Fruit fly (Drosophila melanogaster): ENCODE results near the gene Xport-A.

Gene Xport-A

dm6 chr3R:19904865-19905373 lies 10.3 kb downstream of the Xport-A start, which contains the start of the genes Surf6 and RhoGAP92B (continued):
- TF ChIP-seq inv (GFP tag; IDR thresholded peaks at IDR 0.05; ENCODE audit: partially characterized antibody) (no peak), slou (GFP tag; optimal IDR thresholded peaks at IDR 0.05) (no peak), sc (optimal IDR thresholded peaks at IDR 0.05) (no peak), sc (GFP tag; optimal IDR thresholded peaks at IDR 0.05) (peak; percentile 12), Awh (GFP tag; IDR thresholded peaks at IDR 0.05) (no peak), CG13296 (GFP tag; optimal IDR thresholded peaks at IDR 0.05) (peak; percentile 71), cg (GFP tag; optimal IDR thresholded peaks at IDR 0.05) (peak; percentile 58), Lhr (GFP tag; optimal IDR thresholded peaks at IDR 0.05) (peak; percentile 84), Asciz (GFP tag; optimal IDR thresholded peaks at IDR 0.05) (peak; percentile 60), al (GFP tag; IDR thresholded peaks at IDR 0.05) (no peak), CG9727 (GFP tag; optimal IDR thresholded peaks at IDR 0.05) (peak; percentile 68), gcm2 (GFP tag; optimal IDR thresholded peaks at IDR 0.05) (no peak), lbe (GFP tag; optimal IDR thresholded peaks at IDR 0.05) (peak; percentile 17), CG6654 (GFP tag; optimal IDR thresholded peaks at IDR 0.05) (no peak), Mad (GFP tag; optimal IDR thresholded peaks at IDR 0.05) (peak; percentile 63), ci (GFP tag; IDR thresholded peaks at IDR 0.05) (peak; percentile 65; the same call in 1 of the 3 replicates)

- TF ChIP-seq Gug (GFP tag; IDR thresholded peaks at IDR 0.05): no peak
- peak in 1 of 2 experiments; percentile 59 for TF ChIP-seq Pdp1 (GFP tag; optimal IDR thresholded peaks at IDR 0.05)
- TF ChIP-seq Oli (tag; optimal IDR thresholded peaks at IDR 0.05): no peak
- TF ChIP-seq ind (GFP tag; optimal IDR thresholded peaks at IDR 0.05): no peak
- no peak for TF ChIP-seq CG12071 (GFP tag; optimal IDR thresholded peaks at IDR 0.05)
- no peak for TF ChIP-seq Usf (GFP tag; optimal IDR thresholded peaks at IDR 0.05)
- no peak for TF ChIP-seq NFAT (GFP tag; IDR thresholded peaks at IDR 0.05)
- TF ChIP-seq grn (GFP tag; optimal IDR thresholded peaks at IDR 0.05): no peak
- peak; percentile 26; the same call in 1 of the 3 replicates for TF ChIP-seq ken (GFP tag; IDR thresholded peaks at IDR 0.05)
- TF ChIP-seq CHES-1-like (GFP tag; optimal IDR thresholded peaks at IDR 0.05): no peak
- no peak for TF ChIP-seq yki (optimal IDR thresholded peaks at IDR 0.05)
- TF ChIP-seq schlank (tag; optimal IDR thresholded peaks at IDR 0.05): no peak
- TF ChIP-seq lilli (GFP tag; optimal IDR thresholded peaks at IDR 0.05): peak; percentile 5
- TF ChIP-seq org-1 (GFP tag; optimal IDR thresholded peaks at IDR 0.05): no peak
- TF ChIP-seq Opbp (GFP tag; IDR thresholded peaks at IDR 0.05; ENCODE audit: partially characterized antibody): peak; percentile 69
- no peak for TF ChIP-seq Lim3 (GFP tag; IDR thresholded peaks at IDR 0.05)
- TF ChIP-seq Deaf1 (tag; optimal IDR thresholded peaks at IDR 0.05): no peak
- peak; percentile 45 for TF ChIP-seq inv (GFP tag; IDR thresholded peaks at IDR 0.05; ENCODE audit: partially characterized antibody)
- TF ChIP-seq Meics (GFP tag; optimal IDR thresholded peaks at IDR 0.05): no peak
- no peak for TF ChIP-seq CG5180 (GFP tag; optimal IDR thresholded peaks at IDR 0.05)
- TF ChIP-seq CG30403 (GFP tag; optimal IDR thresholded peaks at IDR 0.05): no peak
- TF ChIP-seq sob (GFP tag; IDR thresholded peaks at IDR 0.05): no peak
- TF ChIP-seq CG12236 (GFP tag; optimal IDR thresholded peaks at IDR 0.05): no peak
- no peak for TF ChIP-seq hkb (optimal IDR thresholded peaks at IDR 0.05)
- TF ChIP-seq hkb (GFP tag; IDR thresholded peaks at IDR 0.05): 0 out of 2 replicates have a peak, but pooled peaks have one; percentile 10
- TF ChIP-seq CG34422 (GFP tag; IDR thresholded peaks at IDR 0.05): no peak
- peak; percentile 65; the same call in 1 of the 2 replicates for TF ChIP-seq amos (GFP tag; IDR thresholded peaks at IDR 0.05; ENCODE audit: partially characterized antibody)
- no peak for TF ChIP-seq Nf-YA (GFP tag; IDR thresholded peaks at IDR 0.05)
- no peak for TF ChIP-seq Hmr (GFP tag; optimal IDR thresholded peaks at IDR 0.05)
- no peak for TF ChIP-seq Atf3 (GFP tag; optimal IDR thresholded peaks at IDR 0.05)
- no peak for TF ChIP-seq CG11696 (GFP tag; IDR thresholded peaks at IDR 0.05)
- no peak for TF ChIP-seq CG2889 (GFP tag; IDR thresholded peaks at IDR 0.05)
- peak; percentile 20; the same call in 1 of the 2 replicates for TF ChIP-seq Adf1 (GFP tag; IDR thresholded peaks at IDR 0.05)
- no peak for TF ChIP-seq Abd-B (GFP tag; optimal IDR thresholded peaks at IDR 0.05)
Measured at dm6 chr3R:19902926-19903739, 12.1 kb downstream of the Xport-A start, which contains the start of gene ClpX. Gene ClpX (minus strand): TSS chr3R:19903689.

Data from whole organism, embryonic.